Worm (Caenorhabditis elegans): Measurements from ENCODE around the gene srh-116.

ce11 chrV:17226119-17226518 lies 28.8 kb downstream of the srh-116 start, which contains the start of gene srh-112:
- TF ChIP-seq dao-5 (tag; optimal IDR thresholded peaks at IDR 0.05), result no peak
- TF ChIP-seq W03F9.2 (tag; optimal IDR thresholded peaks at IDR 0.05), result no peak
- TF ChIP-seq him-1 (tag; optimal IDR thresholded peaks at IDR 0.05), result no peak

All from whole organism, L4/young adult.